Fruit fly (Drosophila melanogaster): ENCODE results near the gene Dfd.

DNA sequence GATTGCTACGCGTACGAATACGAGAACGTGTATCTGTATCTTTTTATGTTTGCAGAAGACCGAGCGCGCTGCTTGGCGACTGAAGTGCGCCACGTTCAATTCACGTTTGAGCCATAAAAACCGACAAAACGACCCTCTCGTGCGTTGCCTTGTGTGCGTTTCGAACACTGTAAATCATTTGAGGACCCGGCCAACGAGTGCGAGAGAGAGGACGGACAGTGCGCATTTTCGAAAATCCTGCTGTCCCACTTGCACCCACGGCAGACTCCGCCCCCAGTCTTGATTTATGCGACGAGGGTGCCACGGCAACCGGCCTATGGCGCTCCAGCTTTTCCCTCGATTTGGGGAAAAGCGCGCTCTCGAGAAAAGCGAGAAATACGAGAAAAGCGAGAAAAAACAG, 58.2 kb downstream of the Dfd start, which contains the start of gene Scr:
- TF ChIP-seq jim (GFP tag; optimal IDR thresholded peaks at IDR 0.05) (no peak), pan (optimal IDR thresholded peaks at IDR 0.05) (no peak), psq (GFP tag; optimal IDR thresholded peaks at IDR 0.05) (no peak)

All from whole organism, wandering third instar larva.